Fruit fly (Drosophila melanogaster): Measurements from ENCODE around the gene wa-cup.

DNA sequence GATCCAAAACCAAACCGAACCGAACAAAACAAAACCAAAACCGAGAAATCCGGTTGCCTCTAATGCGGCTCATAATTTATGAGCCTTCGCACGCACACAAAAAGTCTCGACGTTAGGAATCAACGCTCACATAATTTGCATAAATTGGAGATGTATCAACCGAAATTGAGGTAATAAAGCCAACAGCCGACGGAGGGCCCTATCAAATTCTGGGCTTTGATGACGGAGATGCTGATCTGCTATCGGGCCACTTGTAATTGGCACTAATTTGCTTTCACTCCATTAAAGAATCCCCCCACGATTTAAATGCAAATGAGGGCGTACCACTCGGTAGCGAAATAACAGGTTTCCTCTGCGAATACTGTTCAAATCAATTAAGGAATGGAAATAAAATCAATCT lies 18.3 kb downstream of the wa-cup start:
- no peak for TF ChIP-seq Pif1B (GFP tag; optimal IDR thresholded peaks at IDR 0.05)
- no peak for TF ChIP-seq CG8301 (tag; optimal IDR thresholded peaks at IDR 0.05)
- no peak for TF ChIP-seq CG14655 (GFP tag; optimal IDR thresholded peaks at IDR 0.05)
- TF ChIP-seq Ets98B (GFP tag; IDR thresholded peaks at IDR 0.05), result no peak
- no peak for TF ChIP-seq Pif1A (GFP tag; optimal IDR thresholded peaks at IDR 0.05)
- TF ChIP-seq CG4496 (GFP tag; IDR thresholded peaks at IDR 0.05), result no peak
- TF ChIP-seq CG12605 (GFP tag; IDR thresholded peaks at IDR 0.05), result no peak
- no peak for TF ChIP-seq CG15710 (tag; optimal IDR thresholded peaks at IDR 0.05)
- TF ChIP-seq CG8159 (tag; optimal IDR thresholded peaks at IDR 0.05), result no peak
- no peak for TF ChIP-seq CG13204 (GFP tag; optimal IDR thresholded peaks at IDR 0.05)
